Worm (Caenorhabditis elegans) whole organism, early embryonic: ENCODE measurements around the gene C18A3.11.

Experiments
- ama-1 ChIP-seq: fragments of 150-350 bp; optimal IDR thresholded peaks from 2 replicates; lab custom pipeline; 2014
- flt-1 ChIP-seq: fragments of 200-800 bp; sonication (Bioruptor generic); IDR thresholded peaks from 2 replicates; pipeline ENCODE4 v1.3.6; 2022; ENCODE audit warnings: missing genetic modification characterization, missing compliant biosample characterization
- scrt-1 ChIP-seq: fragments of 200-800 bp; sonication (Bioruptor generic); IDR thresholded peaks from 2 replicates; pipeline ENCODE4 v1.3.6; 2022; ENCODE audit warnings: missing genetic modification characterization, missing compliant biosample characterization
- sea-1 ChIP-seq: fragments of 200-800 bp; sonication (Bioruptor generic); conservative IDR thresholded peaks from 2 replicates; pipeline ENCODE4 v1.3.6; 2022; ENCODE audit warnings: missing genetic modification characterization, missing compliant biosample characterization

ce11 chrII:5727707-5728106 is 3.1 kb upstream of the C18A3.11 start, which contains the start of gene rab-3:
- TF ChIP-seq ama-1 (lab: Kevin White, UChicago) (no peak), scrt-1 (GFP tag; lab: Robert Waterston, UW) (no peak), flt-1 (no peak), sea-1 (no peak)
